Fruit fly (Drosophila melanogaster) whole organism, wandering third instar larva: ENCODE results near the gene net.

Experiments used
- CG32264 ChIP-seq: fragments of 200-800 bp; sonication (Bioruptor generic); optimal IDR thresholded peaks from 2 replicates; lab custom pipeline; 2016; ENCODE audit warnings: missing biosample characterization, missing genetic modification characterization
- OdsH ChIP-seq: fragments of 200-800 bp; sonication (Bioruptor generic); optimal IDR thresholded peaks from 2 replicates; lab custom pipeline; 2016; ENCODE audit warnings: missing biosample characterization, mild to moderate bottlenecking, missing genetic modification characterization
- Rel ChIP-seq, 2 experiments: fragments of 200-800 bp; sonication (Bioruptor generic) in 1 of 2; optimal IDR thresholded peaks; 2 replicates in 1 of 2; 3 replicates in 1 of 2; lab custom pipeline; 2016 to 2019; ENCODE audit warnings: mild to moderate bottlenecking in 2 of 2, missing biosample characterization in 2 of 2, missing genetic modification characterization in 2 of 2, moderate library complexity in 1 of 2
- Sp1 ChIP-seq: fragments of 200-800 bp; sonication (Bioruptor generic); optimal IDR thresholded peaks from 3 replicates; lab custom pipeline; 2019; ENCODE audit warnings: missing biosample characterization, mild to moderate bottlenecking, missing genetic modification characterization, moderate library complexity
- pan ChIP-seq: fragments of >200 bp; optimal IDR thresholded peaks from 2 replicates; lab custom pipeline; 2017
- usp ChIP-seq: fragments of >200 bp; optimal IDR thresholded peaks from 2 replicates; lab custom pipeline; 2017; ENCODE audit warnings: missing biosample characterization, missing genetic modification characterization

DNA sequence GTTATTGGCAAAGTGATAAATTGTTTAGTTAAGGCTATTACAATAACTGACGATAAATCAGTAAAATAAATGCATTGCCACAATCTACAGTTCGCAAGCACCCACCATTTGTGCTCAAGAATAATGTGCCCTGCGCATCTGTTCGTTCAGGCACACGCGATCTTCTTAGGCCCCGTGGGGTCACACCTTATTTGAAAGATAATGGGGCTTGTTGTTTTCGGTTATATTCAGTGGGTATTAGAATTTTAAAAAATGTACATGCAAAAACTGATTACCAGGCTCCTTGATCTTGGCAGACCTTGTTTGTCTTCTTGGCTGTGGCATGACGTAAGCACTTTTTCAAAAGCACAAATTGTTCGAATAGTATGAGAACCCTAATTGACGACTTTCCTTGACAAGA lies 19.8 kb upstream of the net start:
- TF ChIP-seq Rel (GFP tag; optimal IDR thresholded peaks at IDR 0.05; lab: Kevin White, UChicago) (no peak), Rel (tag; optimal IDR thresholded peaks at IDR 0.05; lab: Kevin White, UChicago) (no peak), usp (GFP tag; lab: Kevin White, UChicago) (no peak), Sp1 (no peak), OdsH (GFP tag; lab: Kevin White, UChicago) (no peak), CG32264 (no peak), pan (lab: Kevin White, UChicago) (no peak)
